Fruit fly (Drosophila melanogaster): ENCODE measurements around the gene grk.

Gene grk

dm6 chr2L:8403286-8404270 lies 29.8 kb downstream of the grk start, which contains the start of gene emb (continued):
- TF ChIP-seq CG12219 (GFP tag; optimal IDR thresholded peaks at IDR 0.05) (peak; percentile 0), CG6765 (GFP tag; optimal IDR thresholded peaks at IDR 0.05) (no peak), chif (GFP tag; optimal IDR thresholded peaks at IDR 0.05) (peak; percentile 47 to 52), CG4820 (GFP tag; optimal IDR thresholded peaks at IDR 0.05) (peak; percentile 48)

DNA sequence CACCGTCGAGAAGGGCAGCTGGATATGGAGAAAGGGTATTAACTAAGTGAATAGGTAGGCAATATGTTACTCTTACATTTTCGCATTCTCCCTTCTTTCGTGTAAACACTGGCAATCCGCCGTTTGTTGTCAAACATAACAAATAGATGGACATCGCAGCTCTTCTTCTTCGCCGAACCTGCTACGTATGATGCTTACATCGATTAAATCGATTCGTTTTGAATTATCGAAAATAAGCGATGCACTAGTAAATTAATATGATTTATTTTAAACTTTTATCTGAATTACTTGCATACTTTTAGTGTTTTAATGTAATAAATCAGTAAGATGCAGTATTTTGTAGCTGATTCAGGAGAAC lies 30.5 kb downstream of the grk start, which contains the start of gene fy:
Gene fy (minus strand): TSS at position 353 of the 358 bp plus-strand sequence.
- TF ChIP-seq CG7987 (GFP tag; optimal IDR thresholded peaks at IDR 0.05) (no peak), CG10366 (GFP tag; IDR thresholded peaks at IDR 0.05) (no peak), CG4404 (GFP tag; IDR thresholded peaks at IDR 0.05) (no peak), CG9437 (GFP tag; optimal IDR thresholded peaks at IDR 0.05) (no peak), CG3065 (GFP tag; optimal IDR thresholded peaks at IDR 0.05) (no peak), CG17385 (GFP tag; optimal IDR thresholded peaks at IDR 0.05) (peak; percentile 91), da (GFP tag; optimal IDR thresholded peaks at IDR 0.05) (no peak), HLH54F (GFP tag; optimal IDR thresholded peaks at IDR 0.05) (no peak), CG5180 (GFP tag; optimal IDR thresholded peaks at IDR 0.05) (peak; percentile 96), Drgx (GFP tag; IDR thresholded peaks at IDR 0.05) (no peak), Neu2 (GFP tag; optimal IDR thresholded peaks at IDR 0.05; ENCODE audit: borderline replicate concordance) (no peak), Vsx1 (GFP tag; optimal IDR thresholded peaks at IDR 0.05) (no peak), tx (GFP tag; optimal IDR thresholded peaks at IDR 0.05) (no peak), CG15479 (GFP tag; optimal IDR thresholded peaks at IDR 0.05) (no peak), Sox100B (GFP tag; optimal IDR thresholded peaks at IDR 0.05) (peak; percentile 22), sisA (GFP tag; IDR thresholded peaks at IDR 0.05) (no peak), ab (GFP tag; optimal IDR thresholded peaks at IDR 0.05) (no peak)

DNA sequence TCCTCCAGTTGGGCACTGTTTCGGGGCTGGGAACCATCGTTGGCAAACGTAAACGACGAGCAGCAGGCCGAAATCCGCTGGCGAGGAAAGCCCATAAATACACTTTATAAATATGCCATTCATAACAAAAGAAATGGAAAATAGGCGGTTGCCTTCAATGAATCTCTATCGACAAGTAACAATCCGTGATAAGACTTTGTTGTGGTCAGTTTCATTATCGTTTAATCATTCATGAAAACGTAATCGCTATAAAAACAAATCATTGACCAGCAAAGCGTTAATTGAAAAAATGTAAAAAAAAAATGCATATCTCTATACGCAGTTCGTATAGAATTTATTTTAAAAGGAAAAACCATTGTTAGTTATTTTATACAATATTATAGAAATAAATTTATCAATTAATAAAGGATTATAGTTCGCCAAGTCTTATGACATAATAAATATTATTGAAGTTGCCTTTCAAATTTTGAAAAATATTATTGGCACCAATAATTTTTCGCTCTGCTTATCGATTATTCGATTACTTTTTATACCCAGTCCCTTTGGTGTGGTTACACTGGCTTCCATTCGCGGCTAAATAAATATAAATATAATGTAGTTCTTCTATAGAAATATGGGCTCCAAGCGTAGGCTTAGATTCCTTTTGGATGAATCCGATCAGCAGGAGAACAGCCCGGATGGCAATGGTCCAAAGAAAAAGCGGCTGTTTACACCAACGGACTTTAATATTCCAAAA lies 33.4 kb downstream of the grk start, which contains the start of gene CG31898:
Gene CG31898 (plus strand): TSS at position 559 of the 736 bp plus-strand sequence.
- TF ChIP-seq Poxn (GFP tag; IDR thresholded peaks at IDR 0.05) = no peak
- no peak for TF ChIP-seq Doc2 (GFP tag; IDR thresholded peaks at IDR 0.05)
- no peak for TF ChIP-seq Jarid2 (GFP tag; optimal IDR thresholded peaks at IDR 0.05)
- no peak for TF ChIP-seq ci (GFP tag; IDR thresholded peaks at IDR 0.05)
- TF ChIP-seq bbx (GFP tag; IDR thresholded peaks at IDR 0.05; ENCODE audit: partially characterized antibody) = peak; percentile 9; the same call in 1 of the 2 replicates
- no peak for TF ChIP-seq fu2 (GFP tag; optimal IDR thresholded peaks at IDR 0.05)
- no peak for TF ChIP-seq gsb (GFP tag; IDR thresholded peaks at IDR 0.05)
- no peak for TF ChIP-seq Dfd (GFP tag; optimal IDR thresholded peaks at IDR 0.05)
- TF ChIP-seq ase (GFP tag; IDR thresholded peaks at IDR 0.05) = no peak
- peak; percentile 94 for TF ChIP-seq E2f2 (GFP tag; IDR thresholded peaks at IDR 0.05)
- no peak for TF ChIP-seq CG4854 (GFP tag; optimal IDR thresholded peaks at IDR 0.05)
- no peak for TF ChIP-seq cad (GFP tag; optimal IDR thresholded peaks at IDR 0.05)
- TF ChIP-seq ato (GFP tag; IDR thresholded peaks at IDR 0.05; ENCODE audit: partially characterized antibody) = no peak
- no peak for TF ChIP-seq Drgx (GFP tag; IDR thresholded peaks at IDR 0.05)
- peak; percentile 23 for TF ChIP-seq CG10267 (tag; optimal IDR thresholded peaks at IDR 0.05)
- TF ChIP-seq CG30020 (tag; optimal IDR thresholded peaks at IDR 0.05) = no peak
- no peak for TF ChIP-seq CG7786 (GFP tag; optimal IDR thresholded peaks at IDR 0.05)
- TF ChIP-seq CG8478 (optimal IDR thresholded peaks at IDR 0.05) = no peak
- TF ChIP-seq CG17829 (tag; optimal IDR thresholded peaks at IDR 0.05) = no peak
- no peak for TF ChIP-seq gro (GFP tag; optimal IDR thresholded peaks at IDR 0.05)
- TF ChIP-seq pb (GFP tag; optimal IDR thresholded peaks at IDR 0.05) = no peak
- no peak for TF ChIP-seq tin (GFP tag; optimal IDR thresholded peaks at IDR 0.05)
- no peak for TF ChIP-seq CG7928 (GFP tag; optimal IDR thresholded peaks at IDR 0.05)
- no peak for TF ChIP-seq CG7271 (tag; optimal IDR thresholded peaks at IDR 0.05)
- TF ChIP-seq otp (GFP tag; IDR thresholded peaks at IDR 0.05) = no peak
- no peak for TF ChIP-seq stc (GFP tag; IDR thresholded peaks at IDR 0.05)
- TF ChIP-seq Meics (GFP tag; optimal IDR thresholded peaks at IDR 0.05) = no peak

All from whole organism, embryonic.